Fruit fly (Drosophila melanogaster) whole organism: ENCODE data around the gene CG12715.

Experiments used
- Dll ChIP-seq: fragments of >200 bp; optimal IDR thresholded peaks from 2 replicates; lab custom pipeline; 2017
- EcR ChIP-seq, 2 experiments: fragments of >200 bp; optimal IDR thresholded peaks; 2 replicates each; lab custom pipeline; 2017; ENCODE audit warnings: missing biosample characterization in 2 of 2, missing genetic modification characterization in 2 of 2, missing genetic modification reagents in 2 of 2
- pan ChIP-seq: fragments of >200 bp; optimal IDR thresholded peaks from 2 replicates; lab custom pipeline; 2017
- psq ChIP-seq: fragments of >200 bp; optimal IDR thresholded peaks from 2 replicates; lab custom pipeline; 2017

DNA sequence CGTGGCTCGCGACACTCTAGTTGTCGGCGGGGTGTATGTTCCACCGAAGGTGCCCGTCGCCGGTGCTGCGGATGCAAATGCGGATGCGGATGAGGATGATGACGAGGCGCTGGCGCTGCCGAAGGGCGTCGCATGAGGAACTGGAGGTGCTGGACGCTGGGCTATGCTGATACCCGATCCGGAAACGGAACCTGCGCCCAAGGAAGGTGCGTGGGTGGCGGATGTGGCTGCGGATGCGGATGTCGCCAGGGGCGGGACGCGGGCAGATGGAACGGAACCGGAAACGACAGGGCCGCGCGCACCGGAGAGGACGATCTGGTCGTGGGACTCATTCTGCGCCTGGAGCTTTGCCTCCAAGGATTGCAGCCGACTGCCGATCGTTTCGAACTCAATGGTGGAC lies 34.2 kb upstream of the CG12715 start:
- TF ChIP-seq pan (lab: Kevin White, UChicago) (no peak), psq (no peak), EcR (GFP tag; optimal IDR thresholded peaks at IDR 0.05; lab: Kevin White, UChicago) (no peak), Dll (no peak)
